Fruit fly (Drosophila melanogaster): ENCODE results near the gene SPE.

Gene SPE

dm6 chr3R:23732990-23733512, 47.0 kb downstream of the SPE start, which contains the start of the genes Hmgcr and Rpn9 (continued):
- TF ChIP-seq YL-1 (GFP tag; optimal IDR thresholded peaks at IDR 0.05) (peak; percentile 87), Adf1 (GFP tag; IDR thresholded peaks at IDR 0.05) (peak; percentile 44; the same call in 1 of the 2 replicates), D19B (GFP tag; optimal IDR thresholded peaks at IDR 0.05) (no peak), CG10209 (GFP tag; optimal IDR thresholded peaks at IDR 0.05) (no peak), Atf6 (GFP tag; IDR thresholded peaks at IDR 0.05) (no peak), Sry-β (GFP tag; optimal IDR thresholded peaks at IDR 0.05) (peak; percentile 10), Fer1 (GFP tag; optimal IDR thresholded peaks at IDR 0.05) (peak; percentile 28), Ptx1 (GFP tag; IDR thresholded peaks at IDR 0.05) (no peak), CG13123 (GFP tag; optimal IDR thresholded peaks at IDR 0.05) (no peak), CG31441 (GFP tag; IDR thresholded peaks at IDR 0.05) (peak; percentile 42), CG2712 (tag; optimal IDR thresholded peaks at IDR 0.05) (peak; percentile 61), zen (tag; optimal IDR thresholded peaks at IDR 0.05) (peak; percentile 45), en (GFP tag; optimal IDR thresholded peaks at IDR 0.05) (no peak), CG14710 (tag; optimal IDR thresholded peaks at IDR 0.05) (peak; percentile 77), NfI (GFP tag; optimal IDR thresholded peaks at IDR 0.05) (peak; percentile 30), org-1 (GFP tag; optimal IDR thresholded peaks at IDR 0.05) (no peak), CG33213 (GFP tag; optimal IDR thresholded peaks at IDR 0.05) (peak; percentile 15), CG7271 (tag; optimal IDR thresholded peaks at IDR 0.05) (no peak), disco-r (GFP tag; optimal IDR thresholded peaks at IDR 0.05) (no peak), Max (GFP tag; optimal IDR thresholded peaks at IDR 0.05) (peak; percentile 6), CG5245 (GFP tag; optimal IDR thresholded peaks at IDR 0.05) (no peak), CG7372 (GFP tag; IDR thresholded peaks at IDR 0.05) (no peak), pzg (GFP tag; optimal IDR thresholded peaks at IDR 0.05) (peak; percentile 90), hb (GFP tag; IDR thresholded peaks at IDR 0.05; ENCODE audit: partially characterized antibody) (no peak), sug (tag; optimal IDR thresholded peaks at IDR 0.05) (peak; percentile 33), danr (GFP tag; IDR thresholded peaks at IDR 0.05) (no peak), CG4730 (GFP tag; IDR thresholded peaks at IDR 0.05) (no peak), CG4328 (GFP tag; optimal IDR thresholded peaks at IDR 0.05) (no peak), CG6254 (GFP tag; optimal IDR thresholded peaks at IDR 0.05) (no peak), CG2116 (GFP tag; optimal IDR thresholded peaks at IDR 0.05) (peak; percentile 72), PHDP (tag; optimal IDR thresholded peaks at IDR 0.05) (peak; percentile 47), Nf-YB (GFP tag; optimal IDR thresholded peaks at IDR 0.05) (peak; percentile 27), CG15601 (tag; optimal IDR thresholded peaks at IDR 0.05) (peak; percentile 76), Dad (GFP tag; optimal IDR thresholded peaks at IDR 0.05) (no peak), row (GFP tag; IDR thresholded peaks at IDR 0.05) (0 out of 3 replicates have a peak, but pooled peaks have one; percentile 17), shn (GFP tag; optimal IDR thresholded peaks at IDR 0.05) (peak; percentile 27), CG17361 (GFP tag; IDR thresholded peaks at IDR 0.05) (peak; percentile 41; the same call in 1 of the 3 replicates), BEAF-32 (GFP tag; optimal IDR thresholded peaks at IDR 0.05) (peak; percentile 55), CG17829 (tag; optimal IDR thresholded peaks at IDR 0.05) (peak; percentile 43), zfh2 (GFP tag; optimal IDR thresholded peaks at IDR 0.05) (no peak), wdn (GFP tag; IDR thresholded peaks at IDR 0.05) (no peak), CG7928 (GFP tag; optimal IDR thresholded peaks at IDR 0.05) (no peak), CG11560 (tag; IDR thresholded peaks at IDR 0.05) (peak; percentile 99), CG10654 (GFP tag; optimal IDR thresholded peaks at IDR 0.05) (no peak), Elba2 (GFP tag; optimal IDR thresholded peaks at IDR 0.05) (no peak), Lhr (GFP tag; optimal IDR thresholded peaks at IDR 0.05) (peak; percentile 79), sens (GFP tag) (peak; percentile 88), Rfx (GFP tag; IDR thresholded peaks at IDR 0.05) (no peak), Bgb (GFP tag; IDR thresholded peaks at IDR 0.05; ENCODE audit: partially characterized antibody) (peak; percentile 31; the same call in 1 of the 2 replicates), Mrtf (GFP tag; IDR thresholded peaks at IDR 0.05) (no peak), CG10366 (GFP tag; IDR thresholded peaks at IDR 0.05) (no peak)
